Worm (Caenorhabditis elegans): ENCODE results near the gene npr-39.

The npr-39 gene

ce11 chrV:10030992-10031383 is 35.9 kb upstream of the npr-39 start, which contains the start of gene acl-2:
acl-2 (minus strand) TSS chrV:10031092.
- peak in 1 of 2 experiments; percentile 42 for TF ChIP-seq unc-62 (GFP tag; optimal IDR thresholded peaks at IDR 0.05 in 1 of 2)
- TF ChIP-seq unc-62 (tag; optimal IDR thresholded peaks at IDR 0.05): no peak
- TF ChIP-seq lin-13 (GFP tag; optimal IDR thresholded peaks at IDR 0.05): peak; percentile 4
- TF ChIP-seq daf-16 (GFP tag; optimal IDR thresholded peaks at IDR 0.05): no peak
- TF ChIP-seq daf-16 (tag; optimal IDR thresholded peaks at IDR 0.05): peak; percentile 46
- TF ChIP-seq jun-1 (tag; optimal IDR thresholded peaks at IDR 0.05): no peak

DNA sequence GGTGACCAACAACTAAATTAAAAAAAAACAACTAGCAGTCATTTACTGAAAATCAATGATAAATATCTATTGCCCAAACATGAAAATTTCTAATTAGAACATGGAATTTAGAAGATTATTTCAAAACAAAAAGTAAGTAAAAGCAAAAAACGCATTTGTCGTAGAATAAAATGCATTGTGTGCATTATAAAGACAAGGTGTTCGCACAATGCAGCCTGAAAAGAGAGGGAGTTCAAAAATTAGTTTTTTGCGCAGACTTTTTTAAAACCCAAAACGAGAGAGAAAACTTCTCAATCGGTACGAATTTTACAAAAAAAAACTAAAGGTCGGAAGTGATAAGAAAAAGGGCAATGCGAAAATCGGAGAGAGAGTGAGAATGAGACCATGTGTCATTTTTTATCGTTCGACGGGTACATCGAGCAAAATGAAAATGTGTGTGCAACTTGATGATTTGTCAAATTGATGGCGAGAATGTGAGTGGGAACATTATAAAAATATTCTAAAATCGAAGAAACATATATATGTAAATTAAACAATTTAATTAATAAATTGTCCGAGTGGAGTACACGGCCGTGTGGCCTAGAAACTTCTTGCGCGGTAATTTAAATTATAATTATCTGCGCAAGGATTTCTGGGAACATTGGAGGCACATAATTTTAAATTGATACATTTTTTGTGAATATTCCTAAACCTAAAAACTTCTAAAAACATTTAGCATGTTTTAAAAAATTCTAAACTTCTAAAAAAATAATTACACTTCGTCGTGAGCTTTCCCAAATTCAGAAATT is 35.3 kb upstream of the npr-39 start:
- TF ChIP-seq aly-2 (tag; optimal IDR thresholded peaks at IDR 0.05) (no peak), hlh-11 (tag; optimal IDR thresholded peaks at IDR 0.05) (peak; percentile 54), dmd-8 (GFP tag; IDR thresholded peaks at IDR 0.05) (no peak), nhr-25 (tag; optimal IDR thresholded peaks at IDR 0.05; ENCODE audit: borderline replicate concordance, insufficient read depth) (no peak), nhr-48 (tag; optimal IDR thresholded peaks at IDR 0.05) (peak; percentile 8), lin-29 (GFP tag; IDR thresholded peaks at IDR 0.05) (0 out of 2 replicates have a peak, but pooled peaks have one; percentile 13), mes-2 (tag; optimal IDR thresholded peaks at IDR 0.05; ENCODE audit: poor library complexity, severe bottlenecking) (peak; percentile 87), F10B5.3 (tag; optimal IDR thresholded peaks at IDR 0.05) (no peak), aha-1 (tag) (no peak), R02D3.7 (tag; optimal IDR thresholded peaks at IDR 0.05) (no peak), ces-1 (GFP tag; optimal IDR thresholded peaks at IDR 0.05) (no peak), daf-8 (GFP tag; IDR thresholded peaks at IDR 0.05) (no peak), nhr-28 (tag; optimal IDR thresholded peaks at IDR 0.05) (peak; percentile 81), T26A8.4 (GFP tag; IDR thresholded peaks at IDR 0.05) (no peak), mdl-1 (tag; optimal IDR thresholded peaks at IDR 0.05) (peak in 1 of 2 experiments; percentile 47), zip-2 (tag; optimal IDR thresholded peaks at IDR 0.05) (no peak), pqm-1 (tag; optimal IDR thresholded peaks at IDR 0.05) (peak; percentile 55), hif-1 (tag; optimal IDR thresholded peaks at IDR 0.05) (no peak), lin-15B (tag; optimal IDR thresholded peaks at IDR 0.05) (no peak), lin-38 (GFP tag; IDR thresholded peaks at IDR 0.05) (no peak), ceh-20 (GFP tag; IDR thresholded peaks at IDR 0.05) (no peak), F49E8.2 (tag; optimal IDR thresholded peaks at IDR 0.05; ENCODE audit: borderline replicate concordance) (peak; percentile 16), fkh-10 (GFP tag; optimal IDR thresholded peaks at IDR 0.05) (no peak), nhr-11 (tag; optimal IDR thresholded peaks at IDR 0.05) (no peak), zip-11 (GFP tag; IDR thresholded peaks at IDR 0.05) (no peak), unc-130 (GFP tag; optimal IDR thresholded peaks at IDR 0.05) (no peak), duxl-1 (tag; optimal IDR thresholded peaks at IDR 0.05; ENCODE audit: poor library complexity) (no peak), Y5F2A.4 (GFP tag; optimal IDR thresholded peaks at IDR 0.05) (no peak), lir-3 (tag; optimal IDR thresholded peaks at IDR 0.05) (no peak), ZK546.5 (tag; optimal IDR thresholded peaks at IDR 0.05) (no peak), lin-13 (GFP tag; optimal IDR thresholded peaks at IDR 0.05) (no peak), spr-1 (tag; optimal IDR thresholded peaks at IDR 0.05) (no peak), nhr-102 (tag; optimal IDR thresholded peaks at IDR 0.05) (peak; percentile 31), hlh-30 (tag; optimal IDR thresholded peaks at IDR 0.05; ENCODE audit: insufficient read depth) (peak; percentile 50), zfp-3 (GFP tag; conservative IDR thresholded peaks at IDR 0.05) (no peak), Y75B8A.6 (GFP tag; IDR thresholded peaks at IDR 0.05) (no peak), nhr-6 (tag; optimal IDR thresholded peaks at IDR 0.05) (no peak), attf-4 (tag; optimal IDR thresholded peaks at IDR 0.05) (no peak), ceh-44 (GFP tag; IDR thresholded peaks at IDR 0.05) (no peak), dpl-1 (GFP tag; optimal IDR thresholded peaks at IDR 0.05) (peak; percentile 88), mxl-3 (GFP tag; optimal IDR thresholded peaks at IDR 0.05) (peak; percentile 73), madf-9 (GFP tag; conservative IDR thresholded peaks at IDR 0.05) (no peak), dmd-6 (GFP tag; IDR thresholded peaks at IDR 0.05) (peak; percentile 82)

Measured in whole organism, L4 larva.